Worm (Caenorhabditis elegans) whole organism, L2 larva: ENCODE data around the gene sdc-2.

Experiments
- F13H6.1 ChIP-seq: sonication (generic microtip); optimal IDR thresholded peaks from 2 replicates; lab custom pipeline; 2016; ENCODE audit warnings: missing genetic modification characterization, missing compliant biosample characterization
- Y55F3AM.14 ChIP-seq: fragments of 200-800 bp; sonication (Bioruptor generic); optimal IDR thresholded peaks from 2 replicates; lab custom pipeline; 2018; ENCODE audit warnings: mild to moderate bottlenecking, missing genetic modification characterization, missing compliant biosample characterization
- ama-1 ChIP-seq: fragments of 150-350 bp; optimal IDR thresholded peaks from 2 replicates; lab custom pipeline; 2018; ENCODE audit warnings: inconsistent platforms
- egl-27 ChIP-seq: sonication (generic microtip); optimal IDR thresholded peaks from 3 replicates; lab custom pipeline; 2017; ENCODE audit warnings: missing biosample characterization, missing genetic modification reagents, missing genetic modification characterization
- fos-1 ChIP-seq: fragments of 150-350 bp; optimal IDR thresholded peaks from 2 replicates; lab custom pipeline; 2014; ENCODE audit warnings: missing biosample characterization, missing genetic modification characterization
- lin-13 ChIP-seq: fragments of 150-350 bp; optimal IDR thresholded peaks from 2 replicates; lab custom pipeline; 2014; ENCODE audit warnings: missing biosample characterization, missing genetic modification reagents, missing genetic modification characterization
- nhr-129 ChIP-seq: fragments of 150-350 bp; optimal IDR thresholded peaks from 2 replicates; lab custom pipeline; 2014; ENCODE audit warnings: missing biosample characterization, missing genetic modification characterization
- unc-62 ChIP-seq: fragments of 150-350 bp; optimal IDR thresholded peaks from 2 replicates; lab custom pipeline; 2014; ENCODE audit warnings: missing biosample characterization, missing genetic modification reagents, missing genetic modification characterization
- zag-1 ChIP-seq: fragments of 150-350 bp; optimal IDR thresholded peaks from 2 replicates; lab custom pipeline; 2014; ENCODE audit warnings: missing biosample characterization, missing genetic modification characterization
- ztf-4 ChIP-seq: fragments of 150-350 bp; optimal IDR thresholded peaks from 2 replicates; lab custom pipeline; 2014; ENCODE audit warnings: missing biosample characterization, missing genetic modification characterization

- TF ChIP-seq zag-1 (tag; lab: Kevin White, UChicago): no peak
- no peak for TF ChIP-seq fos-1 (tag; lab: Kevin White, UChicago)
- TF ChIP-seq unc-62 (GFP tag; lab: Kevin White, UChicago): no peak
- no peak for TF ChIP-seq ama-1
- TF ChIP-seq Y55F3AM.14 (GFP tag; lab: Kevin White, UChicago): no peak
- no peak for TF ChIP-seq ztf-4 (tag; lab: Kevin White, UChicago)
- no peak for TF ChIP-seq nhr-129
- TF ChIP-seq egl-27 (tag; lab: Kevin White, UChicago): no peak
- TF ChIP-seq lin-13 (GFP tag; lab: Kevin White, UChicago): no peak
- no peak for TF ChIP-seq F13H6.1 (tag; lab: Kevin White, UChicago)
Observed at ce11 chrX:11558156-11558555, 35.6 kb downstream of the sdc-2 start.
